Worm (Caenorhabditis elegans): ENCODE data around the gene K04G7.1.

K04G7.1 gene

DNA sequence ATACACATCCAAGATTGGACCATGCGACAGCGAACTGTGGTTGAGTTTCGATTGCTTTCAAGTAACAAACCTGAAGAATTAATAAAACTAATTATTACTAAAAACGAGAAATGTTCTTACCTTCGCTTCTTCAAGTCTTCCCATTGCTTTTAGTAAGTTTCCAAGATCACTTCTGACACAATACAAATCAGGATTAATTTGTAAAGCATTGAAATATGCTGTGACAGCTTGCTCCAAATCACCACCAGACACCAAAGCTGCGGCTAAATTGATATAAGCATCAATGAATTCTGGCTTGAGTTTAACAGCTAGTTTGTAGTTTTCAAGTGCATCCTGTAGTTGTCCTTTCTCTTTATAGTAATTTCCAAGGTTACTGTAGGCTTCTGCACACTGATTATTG is 12.3 kb upstream of the K04G7.1 start:
- TF ChIP-seq unc-62 (GFP tag; optimal IDR thresholded peaks at IDR 0.05): no peak

DNA sequence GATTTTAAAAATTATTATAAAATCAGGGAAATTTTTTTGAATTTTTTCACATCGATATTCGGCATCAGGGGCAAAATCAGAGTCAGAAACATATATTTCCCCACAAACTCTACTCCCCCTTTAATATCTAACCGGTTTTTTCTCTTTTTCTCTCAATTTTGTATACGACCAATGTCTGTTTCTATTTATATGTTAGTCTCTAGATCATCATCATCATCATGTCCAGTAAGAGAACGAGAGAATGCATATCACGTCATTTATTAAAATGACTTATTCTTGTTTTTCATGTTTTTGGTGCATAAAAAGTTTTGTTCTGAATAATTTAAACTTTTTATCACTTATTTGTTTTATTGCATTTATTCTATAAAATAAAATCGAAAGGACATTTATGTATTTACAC is 9.9 kb upstream of the K04G7.1 start:
- TF ChIP-seq unc-62 (GFP tag; optimal IDR thresholded peaks at IDR 0.05): no peak

DNA sequence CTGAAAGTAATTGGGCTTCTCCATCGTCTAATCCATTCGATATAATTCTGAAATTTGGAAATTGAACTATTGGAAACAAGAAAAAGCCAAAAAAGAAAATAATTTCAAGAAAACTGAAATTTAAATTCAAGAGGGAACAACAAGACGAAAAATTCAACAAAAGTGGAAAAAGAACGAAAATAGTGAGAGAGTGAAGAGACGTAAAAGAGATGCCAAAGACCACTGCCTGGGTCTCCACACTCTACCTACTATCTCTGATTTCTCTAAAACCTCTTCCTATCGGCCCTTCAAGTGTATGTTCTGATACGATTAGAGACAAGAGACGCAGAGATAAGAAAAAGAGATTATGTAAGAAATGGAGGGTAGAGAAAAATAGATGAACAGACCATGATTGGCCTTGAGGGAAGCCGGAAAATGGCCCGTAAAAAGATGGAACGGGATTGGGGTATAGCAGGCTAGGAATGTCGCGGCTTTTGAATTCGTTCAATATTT is 8.7 kb upstream of the K04G7.1 start, which contains the start of gene ogt-1:
Gene ogt-1, minus strand, starts transcription at position 51 of the 492 bp plus-strand sequence.
- no peak for TF ChIP-seq unc-62 (GFP tag; optimal IDR thresholded peaks at IDR 0.05)

DNA sequence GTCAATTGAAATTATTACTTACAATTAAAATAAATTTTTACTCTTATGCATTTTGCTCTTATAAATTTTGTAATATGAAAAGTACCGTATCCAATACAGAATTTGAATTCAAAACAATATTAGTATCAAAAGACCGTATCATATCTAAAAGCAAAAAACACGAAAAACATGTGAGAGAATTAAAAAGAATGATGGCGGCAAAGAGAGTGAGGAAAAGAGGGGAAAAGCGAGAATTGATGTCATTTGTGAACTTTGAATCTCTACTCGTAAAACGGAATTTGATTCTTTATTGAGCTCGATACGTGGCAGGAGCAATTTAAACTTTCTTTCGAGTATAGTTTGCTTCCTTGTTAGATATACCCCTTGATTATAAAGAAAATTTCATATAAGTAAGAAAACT is 8.0 kb upstream of the K04G7.1 start:
- TF ChIP-seq unc-62 (GFP tag; optimal IDR thresholded peaks at IDR 0.05): no peak

DNA sequence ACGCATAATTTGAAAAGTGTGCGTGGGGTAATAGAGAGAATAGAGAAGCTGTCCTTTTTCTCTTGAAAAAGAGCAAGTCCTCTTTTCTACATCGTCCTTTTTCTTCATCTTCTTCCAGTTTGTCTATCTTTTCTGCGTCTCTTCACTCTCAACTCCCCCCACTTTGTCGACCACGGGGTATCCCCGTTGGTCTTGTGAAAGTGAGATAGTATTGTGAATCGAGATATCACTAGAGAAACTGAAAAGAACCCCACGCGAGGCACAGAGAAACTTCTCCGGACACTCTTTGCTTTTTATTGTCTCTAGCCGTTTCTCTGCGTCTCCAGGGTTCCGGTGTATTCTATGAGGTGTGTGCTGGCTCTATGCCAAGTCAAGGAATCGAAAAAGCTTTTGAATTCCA is 6.9 kb upstream of the K04G7.1 start:
- no peak for TF ChIP-seq unc-62 (GFP tag; optimal IDR thresholded peaks at IDR 0.05)

DNA sequence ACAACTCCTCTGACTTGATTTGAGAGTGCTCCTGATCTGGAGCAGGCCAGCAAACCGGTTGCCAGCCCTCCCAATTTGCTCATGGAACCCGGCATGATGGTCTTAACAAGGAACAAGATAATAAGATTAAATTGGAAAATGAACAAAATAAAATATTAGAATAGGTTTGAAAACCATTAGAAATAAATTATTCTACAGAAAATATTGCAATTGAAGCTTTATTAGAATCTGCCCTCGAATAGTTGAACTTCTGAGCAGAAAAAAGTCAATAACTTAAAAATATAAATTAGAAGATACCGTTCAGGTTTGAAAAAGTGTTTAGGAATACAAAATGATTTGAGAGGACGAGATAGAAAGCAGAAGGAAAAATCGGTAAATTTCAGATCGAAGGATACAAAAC is 3.8 kb upstream of the K04G7.1 start, which contains the start of gene nuo-4:
Gene nuo-4, minus strand, starts transcription at position 101 of the 400 bp plus-strand sequence.
- no peak for TF ChIP-seq unc-62 (GFP tag; optimal IDR thresholded peaks at IDR 0.05)

DNA sequence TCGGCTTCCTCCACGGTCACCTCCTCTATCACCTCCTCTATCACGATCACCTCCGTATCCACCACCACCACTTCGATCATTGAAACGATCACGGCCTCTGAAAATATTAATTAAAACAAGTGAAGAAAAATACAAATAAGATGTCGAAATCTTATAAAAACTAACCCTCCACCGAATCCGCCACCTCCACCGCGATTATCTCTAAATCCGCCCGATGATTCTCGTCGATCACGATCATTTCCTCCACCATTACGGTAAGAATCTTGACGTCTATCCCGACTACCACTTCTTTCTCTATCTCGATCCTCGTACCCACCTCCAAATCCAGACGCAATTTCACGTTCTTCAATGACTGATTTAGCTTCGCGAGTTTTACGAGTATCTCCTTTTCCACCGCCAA is 3.3 kb upstream of the K04G7.1 start:
- TF ChIP-seq unc-62 (GFP tag; optimal IDR thresholded peaks at IDR 0.05): no peak

DNA sequence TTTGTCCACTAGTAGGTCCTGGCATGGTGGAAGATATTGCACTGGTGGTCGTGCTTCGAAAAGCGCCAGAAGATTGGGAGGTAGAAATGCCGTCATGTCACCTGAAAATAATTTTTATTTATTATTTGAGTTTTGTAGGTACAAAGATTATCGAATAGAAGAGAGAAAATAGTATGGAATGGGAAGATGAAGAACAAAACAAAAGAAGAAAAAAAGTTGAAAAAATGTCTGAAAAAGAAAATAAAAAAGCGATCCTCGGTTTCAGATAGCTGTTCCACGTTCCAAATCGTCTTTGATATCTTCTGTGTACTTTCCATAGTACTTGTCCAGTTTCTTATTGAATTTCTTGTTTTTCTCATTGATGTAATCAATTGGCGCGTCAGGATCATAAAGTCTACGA is 1.5 kb upstream of the K04G7.1 start, which contains the start of gene rnp-7:
Gene rnp-7, minus strand, starts transcription at position 101 of the 400 bp plus-strand sequence.
- no peak for TF ChIP-seq unc-62 (GFP tag; optimal IDR thresholded peaks at IDR 0.05)

DNA sequence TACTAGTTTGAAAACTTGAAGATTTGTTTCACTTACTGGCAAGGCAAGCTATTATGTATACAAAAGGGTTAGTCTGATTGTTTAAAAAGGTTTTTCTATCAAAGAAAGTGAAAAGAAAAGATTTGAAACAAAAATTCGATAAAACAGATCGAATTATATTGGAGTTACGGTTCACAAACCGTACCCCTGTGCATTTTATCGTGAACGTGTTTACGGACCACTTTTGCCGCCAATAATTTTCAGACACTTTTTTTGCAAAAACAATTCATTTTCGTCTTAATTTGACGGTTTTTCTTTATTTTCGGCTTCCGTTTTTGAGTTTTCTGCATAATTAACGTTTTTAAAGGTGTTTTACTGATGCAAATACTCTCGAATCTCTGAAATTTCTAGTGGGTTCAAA is 2.8 kb downstream of the K04G7.1 start:
- TF ChIP-seq unc-62 (GFP tag; optimal IDR thresholded peaks at IDR 0.05): no peak

DNA sequence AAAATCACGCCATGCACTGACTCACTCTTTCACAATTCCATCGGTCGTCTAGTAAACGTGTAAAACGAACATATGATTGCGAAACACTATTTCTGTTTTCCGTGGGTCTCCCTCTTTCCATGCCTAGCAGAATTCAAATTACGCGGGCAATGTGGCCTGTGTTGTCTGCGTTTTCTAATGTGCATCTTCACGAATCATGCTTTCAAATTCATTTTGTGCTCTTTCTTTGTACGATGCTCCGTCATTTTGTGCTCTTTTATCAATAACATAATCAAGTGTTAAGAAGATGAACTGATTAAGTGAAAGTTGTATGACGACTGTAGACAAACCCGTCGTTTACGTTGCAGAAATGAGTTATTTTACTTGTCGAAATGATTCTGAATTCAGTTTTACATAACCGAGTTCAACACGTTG is 3.3 kb downstream of the K04G7.1 start:
- TF ChIP-seq unc-62 (GFP tag; optimal IDR thresholded peaks at IDR 0.05): no peak

DNA sequence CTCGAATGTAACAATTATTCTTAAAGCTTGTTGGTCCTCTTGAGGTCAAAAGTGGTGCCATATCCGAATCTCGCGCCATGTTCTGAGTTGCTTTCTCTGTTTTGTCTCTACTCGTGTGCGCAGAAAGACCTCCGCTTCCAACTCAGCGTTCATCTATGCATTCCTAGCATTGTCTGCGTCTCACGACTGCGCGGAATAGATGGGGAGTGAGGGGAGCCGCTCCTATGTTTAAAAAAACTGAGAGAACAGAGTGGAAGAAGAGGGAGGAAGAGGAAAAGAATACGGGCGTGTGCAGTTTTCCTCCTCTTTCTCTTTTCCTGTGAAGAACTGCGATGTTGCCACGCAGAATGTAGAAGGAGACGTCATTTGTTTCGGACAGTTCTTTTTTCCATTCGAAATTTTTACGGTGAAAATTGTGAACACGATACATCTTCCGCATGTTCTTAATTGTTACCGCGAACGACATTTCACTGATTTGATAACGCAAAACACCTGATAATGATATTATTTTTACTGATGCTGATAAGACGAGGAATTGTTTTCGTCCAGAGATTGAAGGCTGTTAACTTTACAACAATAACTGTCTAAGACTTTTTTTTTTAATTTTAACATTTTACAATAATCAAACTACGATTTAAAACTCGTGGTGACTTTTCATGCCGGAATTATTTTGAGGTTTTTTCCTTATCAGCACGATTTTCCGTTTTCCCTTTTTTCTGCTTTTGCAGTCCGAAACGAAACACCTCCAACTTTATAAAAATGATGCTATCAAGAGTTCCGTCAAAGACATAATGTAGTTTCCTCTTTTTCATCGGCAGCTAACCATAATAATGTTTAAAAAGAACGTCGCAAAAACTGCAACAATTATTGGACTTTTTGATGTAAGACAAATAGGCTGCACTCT is 4.4 kb downstream of the K04G7.1 start:
- TF ChIP-seq unc-62 (GFP tag; optimal IDR thresholded peaks at IDR 0.05): no peak

DNA sequence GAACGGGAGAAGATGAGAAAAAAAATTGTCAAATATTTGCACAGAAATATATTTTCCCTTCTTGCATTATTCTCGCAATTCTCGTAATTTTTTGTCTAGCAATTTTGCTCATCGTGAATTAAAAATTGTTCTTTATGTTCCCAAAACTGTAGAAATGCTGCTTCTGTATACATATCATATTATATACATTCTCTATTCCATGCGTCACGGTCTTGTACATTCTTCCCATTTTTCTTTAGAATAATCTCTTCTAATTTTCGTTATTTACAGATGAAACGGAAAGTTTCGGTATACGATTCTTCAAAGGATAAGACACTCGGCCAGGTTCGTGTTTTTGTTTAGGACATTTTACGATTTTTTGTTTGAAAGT is 5.0 kb downstream of the K04G7.1 start, which contains the start of gene acs-4:
Gene acs-4, plus strand, starts transcription at position 271 of the 370 bp plus-strand sequence.
- no peak for TF ChIP-seq unc-62 (GFP tag; optimal IDR thresholded peaks at IDR 0.05)

DNA sequence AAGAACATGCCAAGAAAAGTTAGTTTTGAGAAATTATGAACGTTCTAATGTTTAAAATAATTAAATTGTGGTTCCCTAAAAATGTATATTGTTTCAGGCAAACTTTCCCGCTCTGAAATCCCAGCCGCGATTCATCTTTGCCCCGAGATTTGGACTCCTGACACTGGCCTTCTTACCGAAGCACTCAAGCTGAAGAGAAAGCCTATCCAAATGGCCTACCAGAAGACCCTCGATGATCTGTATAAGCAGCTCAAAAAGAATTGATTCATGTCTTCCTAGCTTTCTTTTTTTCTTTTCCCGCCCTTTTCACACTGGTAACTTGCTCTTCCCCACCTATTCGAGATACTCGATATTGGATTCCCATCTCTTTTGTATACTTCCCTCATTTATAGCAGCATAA is 7.6 kb downstream of the K04G7.1 start:
- TF ChIP-seq unc-62 (GFP tag; optimal IDR thresholded peaks at IDR 0.05): no peak

DNA sequence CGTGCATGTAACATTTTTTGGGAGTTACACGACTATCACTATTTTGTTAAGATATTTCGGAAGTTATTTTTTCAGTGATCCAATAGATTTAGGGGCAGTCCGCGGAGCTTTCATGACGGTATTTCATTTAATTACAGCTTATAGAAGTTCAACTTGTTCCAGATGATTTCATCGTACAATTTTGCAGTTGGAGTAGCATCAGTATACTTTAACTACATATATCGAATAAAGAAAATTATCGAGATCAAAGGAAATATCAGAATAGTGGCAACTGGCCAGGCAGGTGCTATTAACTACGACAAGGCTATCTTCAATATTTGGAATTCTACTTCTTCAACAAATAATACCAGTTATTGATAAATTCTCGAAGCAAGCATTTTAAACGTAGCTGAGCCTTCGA is 16.0 kb downstream of the K04G7.1 start:
- no peak for TF ChIP-seq unc-62 (GFP tag; optimal IDR thresholded peaks at IDR 0.05)

DNA sequence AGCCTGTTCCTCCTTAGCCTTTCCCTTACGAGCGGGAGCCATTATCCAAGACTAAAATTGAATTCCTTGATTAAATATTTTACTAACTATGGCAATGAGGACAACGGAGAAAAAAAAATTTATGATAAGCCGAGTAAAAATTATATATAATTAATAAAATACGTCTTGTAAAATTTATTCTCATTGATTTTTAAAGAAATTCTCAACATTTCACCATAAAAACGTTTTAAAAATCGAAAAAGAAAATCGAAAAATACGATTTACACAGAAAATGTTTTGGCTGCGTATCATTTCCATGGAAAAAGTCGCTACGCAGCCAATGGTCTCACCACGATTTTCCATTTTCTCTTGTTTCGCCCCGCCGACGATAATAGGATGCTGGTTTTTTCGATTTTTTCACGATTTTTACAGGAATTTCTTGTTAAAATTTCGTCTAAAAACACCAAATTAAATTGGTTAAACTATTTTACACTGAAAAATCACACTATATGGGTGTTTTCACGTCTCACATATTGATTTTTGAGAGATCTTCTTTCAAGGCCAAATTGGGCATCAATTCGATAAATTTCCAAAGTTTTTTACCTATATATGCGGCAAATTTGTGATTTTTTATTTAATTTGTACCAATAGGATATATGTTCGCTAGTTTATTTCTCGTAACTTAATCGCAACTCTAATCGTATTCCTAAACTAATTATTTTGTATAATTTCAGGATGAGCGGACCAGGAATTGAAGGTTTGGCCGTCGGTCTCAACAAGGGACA is 17.2 kb downstream of the K04G7.1 start, which contains the start of the genes rps-14 and rpl-36:
Gene rps-14, minus strand, starts transcription at position 51 of the 764 bp plus-strand sequence.
Gene rpl-36, plus strand, starts transcription at position 714 of the 764 bp plus-strand sequence.
- TF ChIP-seq unc-62 (GFP tag; optimal IDR thresholded peaks at IDR 0.05): no peak

DNA sequence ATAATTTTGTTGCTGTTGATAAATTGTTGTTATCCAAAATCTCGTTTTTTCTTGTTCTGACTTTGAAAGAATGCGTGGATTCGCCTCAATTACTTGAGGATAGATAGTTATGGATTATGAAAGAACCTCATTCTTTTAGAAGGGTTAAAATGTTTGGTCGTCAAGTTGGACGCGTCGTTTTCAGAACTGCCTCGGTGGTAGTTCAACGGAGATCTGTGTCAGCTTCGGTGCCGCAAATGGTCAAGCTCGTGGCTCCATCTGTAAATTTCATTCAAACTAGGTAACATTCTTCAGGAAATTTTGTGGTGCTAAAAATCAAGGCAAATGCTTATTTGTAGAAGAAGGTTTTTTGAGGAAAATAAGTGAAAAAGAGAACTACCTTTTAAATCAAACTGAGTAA is 18.1 kb downstream of the K04G7.1 start, which contains the start of gene ndab-2:
Gene ndab-2, plus strand, starts transcription at position 140 of the 400 bp plus-strand sequence.
- no peak for TF ChIP-seq unc-62 (GFP tag; optimal IDR thresholded peaks at IDR 0.05)
